Fruit fly (Drosophila melanogaster) whole organism, pupa: ENCODE measurements around the gene Spase12.

Experiments used
- CG10348 ChIP-seq: fragments of 200-800 bp; sonication (Bioruptor generic); IDR thresholded peaks from 2 replicates; pipeline ENCODE4 v1.3.6; 2022; ENCODE audit warnings: missing biosample characterization, missing genetic modification characterization
- CG12605 ChIP-seq: fragments of 200-800 bp; sonication (Bioruptor generic); IDR thresholded peaks from 2 replicates; pipeline ENCODE4 v1.3.6; 2022; ENCODE audit warnings: missing biosample characterization, missing genetic modification characterization
- CG13204 ChIP-seq: fragments of 200-800 bp; sonication (Bioruptor generic); optimal IDR thresholded peaks from 2 replicates; lab custom pipeline; 2018; ENCODE audit warnings: missing biosample characterization, mild to moderate bottlenecking, missing genetic modification characterization, moderate library complexity
- CG14655 ChIP-seq: fragments of 200-800 bp; sonication (Bioruptor generic); optimal IDR thresholded peaks from 3 replicates; lab custom pipeline; 2017; ENCODE audit warnings: mild to moderate bottlenecking, missing biosample characterization, missing genetic modification reagents, missing genetic modification characterization
- CG15710 ChIP-seq: fragments of 200-800 bp; sonication (Bioruptor generic); optimal IDR thresholded peaks from 2 replicates; lab custom pipeline; 2018; ENCODE audit warnings: missing biosample characterization, mild to moderate bottlenecking, missing genetic modification characterization, moderate library complexity
- CG17806 ChIP-seq: fragments of 200-800 bp; sonication (Bioruptor generic); optimal IDR thresholded peaks from 2 replicates; lab custom pipeline; 2018; ENCODE audit warnings: missing biosample characterization, mild to moderate bottlenecking, missing genetic modification characterization, moderate library complexity
- CG32121 ChIP-seq: fragments of 200-800 bp; sonication (Bioruptor generic); IDR thresholded peaks from 2 replicates; pipeline ENCODE4 v1.3.6; 2022; ENCODE audit warnings: missing biosample characterization, missing genetic modification characterization
- CG34367 ChIP-seq: fragments of 200-800 bp; sonication (Bioruptor generic); optimal IDR thresholded peaks from 2 replicates; lab custom pipeline; 2018; ENCODE audit warnings: missing biosample characterization, mild to moderate bottlenecking, missing genetic modification characterization
- CG4496 ChIP-seq: fragments of 200-800 bp; sonication (Bioruptor generic); IDR thresholded peaks from 3 replicates; pipeline ENCODE4 v1.3.6; 2022; ENCODE audit warnings: missing biosample characterization, missing genetic modification characterization
- CG8159 ChIP-seq: fragments of 200-800 bp; sonication (Bioruptor generic); optimal IDR thresholded peaks from 3 replicates; lab custom pipeline; 2018; ENCODE audit warnings: missing biosample characterization, mild to moderate bottlenecking, missing genetic modification characterization, moderate library complexity
- CG8301 ChIP-seq: fragments of 200-800 bp; sonication (Bioruptor generic); optimal IDR thresholded peaks from 2 replicates; lab custom pipeline; 2018; ENCODE audit warnings: missing biosample characterization, mild to moderate bottlenecking, missing genetic modification characterization
- CG9948 ChIP-seq: fragments of 200-800 bp; sonication (Bioruptor generic); optimal IDR thresholded peaks from 2 replicates; lab custom pipeline; 2018; ENCODE audit warnings: missing biosample characterization, mild to moderate bottlenecking, missing genetic modification characterization, moderate library complexity
- D1 ChIP-seq: fragments of 200-800 bp; sonication (Bioruptor generic); optimal IDR thresholded peaks from 2 replicates; lab custom pipeline; 2018; ENCODE audit warnings: missing biosample characterization, mild to moderate bottlenecking, missing genetic modification characterization, moderate library complexity
- EcR ChIP-seq: fragments of 200-800 bp; sonication (Bioruptor generic); optimal IDR thresholded peaks from 3 replicates; lab custom pipeline; 2019; ENCODE audit warnings: missing biosample characterization, missing genetic modification characterization, mild to moderate bottlenecking, moderate library complexity, missing genetic modification reagents
- Ets98B ChIP-seq: fragments of 200-800 bp; sonication (Bioruptor generic); IDR thresholded peaks from 2 replicates; pipeline ENCODE4 v1.3.6; 2022; ENCODE audit warnings: missing biosample characterization, missing genetic modification characterization
- Pif1A ChIP-seq: fragments of 200-800 bp; sonication (Bioruptor generic); optimal IDR thresholded peaks from 3 replicates; lab custom pipeline; 2016; ENCODE audit warnings: missing biosample characterization, missing genetic modification characterization
- Pif1B ChIP-seq: fragments of 200-800 bp; sonication (Bioruptor generic); optimal IDR thresholded peaks from 3 replicates; lab custom pipeline; 2016; ENCODE audit warnings: missing biosample characterization, missing genetic modification characterization
- Snoo ChIP-seq: fragments of 200-800 bp; sonication (Bioruptor generic); optimal IDR thresholded peaks from 3 replicates; lab custom pipeline; 2017; ENCODE audit warnings: missing biosample characterization, mild to moderate bottlenecking, missing genetic modification characterization, inconsistent platforms
- fd96Ca ChIP-seq: fragments of 200-800 bp; sonication (Bioruptor generic); IDR thresholded peaks from 3 replicates; pipeline ENCODE4 v1.3.6; 2022; ENCODE audit warnings: missing biosample characterization, missing genetic modification characterization
- gl ChIP-seq: fragments of 200-800 bp; sonication (Bioruptor generic); optimal IDR thresholded peaks from 2 replicates; lab custom pipeline; 2018; ENCODE audit warnings: missing biosample characterization, mild to moderate bottlenecking, missing genetic modification characterization
- rn ChIP-seq: fragments of 200-800 bp; sonication (Bioruptor generic); IDR thresholded peaks from 2 replicates; pipeline ENCODE4 v1.3.6; 2022; ENCODE audit warnings: missing biosample characterization, missing genetic modification characterization

Spase12 gene

DNA sequence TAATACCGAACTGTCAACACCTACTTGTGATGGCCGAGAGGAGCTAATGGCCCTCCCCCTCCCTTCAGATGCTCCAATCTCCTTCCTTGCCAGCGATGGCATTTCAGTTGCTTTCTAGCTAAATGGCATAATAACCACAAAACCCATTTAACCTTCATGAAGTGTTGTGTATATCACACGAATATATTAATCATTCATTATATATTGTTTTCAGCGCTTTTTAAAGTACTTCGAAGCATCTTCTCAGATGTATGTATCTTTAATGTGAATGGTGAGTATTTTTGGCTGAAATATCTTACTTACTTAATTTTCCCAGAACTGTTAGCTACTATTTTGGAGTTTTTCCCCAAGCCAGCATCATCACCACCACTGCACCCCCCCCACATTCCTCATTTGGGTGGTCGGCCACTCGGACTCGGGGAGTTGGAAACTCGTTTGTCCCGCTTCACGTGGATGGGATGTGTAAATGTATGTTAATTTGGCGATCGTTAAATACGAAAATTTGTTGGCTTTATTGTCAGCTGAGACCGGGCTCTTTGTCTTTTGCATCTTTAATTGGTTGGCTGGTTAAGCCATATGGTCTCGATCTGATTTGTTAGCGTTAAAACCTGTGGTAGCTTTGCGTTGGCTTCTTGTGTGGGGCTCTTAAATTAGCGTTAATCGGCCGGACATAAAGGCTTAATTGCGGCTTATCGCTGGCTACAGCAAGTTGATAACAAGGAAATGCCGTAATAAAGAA is 21.5 kb upstream of the Spase12 start:
- no peak for TF ChIP-seq gl
- TF ChIP-seq CG17806 = no peak
- no peak for TF ChIP-seq CG14655 (GFP tag; lab: Kevin White, UChicago)
- no peak for TF ChIP-seq Pif1B (GFP tag; lab: Kevin White, UChicago)
- TF ChIP-seq CG12605 (GFP tag; lab: Robert Waterston, UW) = no peak
- TF ChIP-seq D1 = no peak
- TF ChIP-seq CG32121 (GFP tag; lab: Robert Waterston, UW) = no peak
- TF ChIP-seq fd96Ca (GFP tag; lab: Robert Waterston, UW) = no peak
- TF ChIP-seq EcR (GFP tag; lab: Kevin White, UChicago) = no peak
- TF ChIP-seq CG4496 (GFP tag; lab: Robert Waterston, UW) = no peak
- TF ChIP-seq Snoo = no peak
- TF ChIP-seq Pif1A = no peak
- no peak for TF ChIP-seq CG8301
- TF ChIP-seq CG10348 (GFP tag; lab: Robert Waterston, UW) = no peak
- TF ChIP-seq CG15710 (tag; lab: Kevin White, UChicago) = no peak
- TF ChIP-seq CG34367 (tag; lab: Kevin White, UChicago) = no peak
- TF ChIP-seq Ets98B (GFP tag; lab: Robert Waterston, UW) = no peak

DNA sequence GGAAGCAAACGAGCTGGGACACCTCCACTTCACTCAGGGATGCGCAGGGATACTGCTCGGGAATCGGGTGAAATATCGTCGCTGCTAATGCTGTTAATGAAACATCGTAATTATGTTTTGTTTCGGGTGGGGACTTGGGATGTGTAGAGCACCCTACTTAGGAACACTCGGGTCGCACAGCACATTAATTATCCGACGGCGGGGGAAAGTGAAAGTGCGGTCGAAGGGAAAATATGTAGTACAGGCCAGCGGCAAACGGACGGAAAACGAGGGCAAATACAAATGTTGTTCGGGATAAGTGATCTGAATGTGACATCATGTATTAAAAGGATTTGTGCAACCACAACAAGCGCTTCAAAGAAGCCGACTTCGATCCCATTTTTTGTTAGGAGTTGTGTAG is 20.5 kb upstream of the Spase12 start:
- no peak for TF ChIP-seq CG10348 (GFP tag; lab: Robert Waterston, UW)
- no peak for TF ChIP-seq fd96Ca (GFP tag; lab: Robert Waterston, UW)
- no peak for TF ChIP-seq rn (GFP tag; lab: Robert Waterston, UW)
- TF ChIP-seq CG4496 (GFP tag; lab: Robert Waterston, UW) = no peak
- no peak for TF ChIP-seq EcR (GFP tag; lab: Kevin White, UChicago)
- TF ChIP-seq CG9948 = no peak
- TF ChIP-seq CG13204 (GFP tag; lab: Kevin White, UChicago) = no peak
- no peak for TF ChIP-seq CG15710 (tag; lab: Kevin White, UChicago)
- no peak for TF ChIP-seq Snoo
- TF ChIP-seq Pif1B (GFP tag; lab: Kevin White, UChicago) = no peak
- TF ChIP-seq Ets98B (GFP tag; lab: Robert Waterston, UW) = no peak
- TF ChIP-seq CG12605 (GFP tag; lab: Robert Waterston, UW) = no peak

dm6 chr3R:29508551-29509266 is 17.8 kb upstream of the Spase12 start:
- TF ChIP-seq Pif1A (no peak), CG8301 (peak; percentile 21), CG14655 (GFP tag; lab: Kevin White, UChicago) (peak; percentile 55), gl (no peak), CG17806 (no peak), CG12605 (GFP tag; lab: Robert Waterston, UW) (no peak), CG9948 (peak; percentile 9)

dm6 chr3R:29506581-29506980 is 15.6 kb upstream of the Spase12 start:
- peak; percentile 38 for TF ChIP-seq CG8159 (tag; lab: Kevin White, UChicago)
- TF ChIP-seq fd96Ca (GFP tag; lab: Robert Waterston, UW) = peak; percentile 55; the same call in 1 of the 3 replicates
- peak; percentile 59 for TF ChIP-seq CG4496 (GFP tag; lab: Robert Waterston, UW)
- TF ChIP-seq CG14655 (GFP tag; lab: Kevin White, UChicago) = no peak
- no peak for TF ChIP-seq CG34367 (tag; lab: Kevin White, UChicago)
- no peak for TF ChIP-seq Pif1A
- peak; percentile 18 for TF ChIP-seq CG13204 (GFP tag; lab: Kevin White, UChicago)
- TF ChIP-seq CG10348 (GFP tag; lab: Robert Waterston, UW) = no peak
- TF ChIP-seq CG8301 = no peak
- no peak for TF ChIP-seq CG17806
- 0 out of 2 replicates have a peak, but pooled peaks have one; percentile 17 for TF ChIP-seq CG12605 (GFP tag; lab: Robert Waterston, UW)
- peak; percentile 36 for TF ChIP-seq CG15710 (tag; lab: Kevin White, UChicago)
- no peak for TF ChIP-seq EcR (GFP tag; lab: Kevin White, UChicago)
- TF ChIP-seq gl = no peak
- peak; percentile 56 for TF ChIP-seq rn (GFP tag; lab: Robert Waterston, UW)
- no peak for TF ChIP-seq D1
- peak; percentile 9 for TF ChIP-seq Snoo
- peak; percentile 64 for TF ChIP-seq Ets98B (GFP tag; lab: Robert Waterston, UW)
- TF ChIP-seq CG32121 (GFP tag; lab: Robert Waterston, UW) = peak; percentile 39; the same call in 1 of the 2 replicates

DNA sequence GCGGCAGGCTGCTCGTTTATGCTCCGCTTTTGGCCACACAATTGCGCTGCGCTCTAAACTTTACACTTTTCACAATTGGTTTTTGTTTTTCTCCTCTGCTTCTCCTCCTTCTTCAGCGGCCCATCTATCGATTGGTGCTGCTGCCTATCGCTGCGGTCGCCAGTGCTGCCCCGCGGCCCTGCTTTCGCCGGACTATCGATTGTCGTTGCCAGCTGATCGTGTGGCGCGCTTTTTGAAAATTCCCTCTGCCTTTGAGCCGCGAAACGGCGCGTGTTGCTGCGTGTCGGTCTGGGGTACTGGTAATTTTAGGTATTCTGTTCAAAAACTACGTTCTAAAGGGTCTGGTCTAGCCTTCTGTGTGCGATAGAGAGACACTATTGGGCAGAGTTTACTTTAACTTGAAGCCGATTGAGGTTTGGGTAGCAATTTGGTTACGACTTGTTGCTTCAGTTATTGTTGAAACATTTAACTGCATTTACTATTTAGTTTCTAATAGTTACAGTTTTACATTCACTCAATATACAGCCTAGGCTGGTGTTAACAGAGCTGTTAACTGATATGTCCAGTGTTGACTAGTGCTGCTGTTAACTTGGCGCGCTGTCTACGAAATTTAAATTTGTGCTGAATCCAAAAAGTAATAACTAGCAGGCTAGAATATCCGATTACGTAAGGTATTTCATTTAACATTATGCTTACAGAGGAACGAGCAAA is 12.6 kb upstream of the Spase12 start, which contains the start of gene Trc8:
TSS of gene Trc8 (minus strand) at position 392 of the 711 bp plus-strand sequence.
- TF ChIP-seq Pif1B (GFP tag; lab: Kevin White, UChicago) (no peak), CG4496 (GFP tag; lab: Robert Waterston, UW) (0 out of 3 replicates have a peak, but pooled peaks have one; percentile 13), Ets98B (GFP tag; lab: Robert Waterston, UW) (peak; percentile 14; the same call in 1 of the 2 replicates)
